Fruit fly (Drosophila melanogaster) Kc167 (cell line): ENCODE data around the gene CG12010.

Source experiments
- Myc ChIP-seq: fragments of >200 bp; optimal IDR thresholded peaks from 2 replicates; lab custom pipeline; 2017; ENCODE audit warnings: missing external identifiers
- Sin3A ChIP-seq: fragments of >200 bp; optimal IDR thresholded peaks from 2 replicates; lab custom pipeline; 2018; ENCODE audit warnings: missing external identifiers
- h ChIP-seq: fragments of >200 bp; optimal IDR thresholded peaks from 3 replicates; lab custom pipeline; 2018; ENCODE audit warnings: missing external identifiers
- insv ChIP-seq: fragments of >200 bp; optimal IDR thresholded peaks from 3 replicates; lab custom pipeline; 2018; ENCODE audit warnings: missing external identifiers
- psq ChIP-seq: fragments of >200 bp; optimal IDR thresholded peaks from 2 replicates; lab custom pipeline; 2017; ENCODE audit warnings: missing external identifiers

DNA sequence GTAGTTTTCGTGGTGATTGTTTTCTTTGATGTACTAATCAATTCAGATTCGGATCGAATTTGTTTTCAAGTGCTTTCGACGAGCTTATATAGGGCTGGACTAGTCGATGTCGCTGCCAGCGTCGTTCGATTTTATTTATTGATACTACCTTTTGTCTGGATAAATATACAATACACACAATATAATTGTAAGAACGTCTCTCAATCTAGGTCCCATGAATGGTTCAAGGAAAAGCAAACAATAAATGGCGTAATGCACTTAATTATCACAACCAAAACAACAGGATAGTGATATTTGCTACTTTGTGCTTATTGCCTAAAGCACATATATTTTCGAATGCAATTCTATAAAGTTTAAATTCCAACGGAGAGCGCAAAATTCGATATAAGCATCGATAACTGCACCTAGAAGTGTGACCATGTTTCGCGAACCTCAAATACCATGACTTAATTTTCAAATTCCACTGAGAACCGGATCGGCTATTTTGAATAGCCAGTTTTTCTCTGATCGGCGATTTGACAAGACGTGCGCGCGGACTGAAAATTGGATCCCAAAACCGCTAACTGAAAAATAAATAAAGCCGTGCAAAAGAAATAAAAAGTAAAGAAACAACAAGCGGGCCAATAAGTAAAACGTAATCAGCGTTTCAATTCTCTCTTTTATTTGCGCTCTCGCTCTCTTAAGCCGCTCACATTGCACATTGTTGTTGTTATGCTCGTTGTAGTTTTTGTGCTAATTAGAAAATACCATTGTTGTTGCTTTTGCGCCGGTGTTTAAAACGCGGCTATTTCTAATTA, 37.5 kb upstream of the CG12010 start, which contains the start of the genes Drsl6 and kst:
- TF ChIP-seq Myc (lab: Kevin White, UChicago) (no peak), h (lab: Kevin White, UChicago) (no peak), Sin3A (no peak), insv (lab: Kevin White, UChicago) (no peak), psq (lab: Kevin White, UChicago) (no peak)
